Fruit fly (Drosophila melanogaster): ENCODE data around the gene CG17746.

Gene CG17746

dm6 chr3L:3222643-3223389, 16.6 kb downstream of the CG17746 start, which contains the start of the genes RpL28 and eIF1 (continued):
- TF ChIP-seq CG6689 (GFP tag; IDR thresholded peaks at IDR 0.05) (peak; percentile 73), CG6683 (GFP tag; optimal IDR thresholded peaks at IDR 0.05) (peak; percentile 81), CG17186 (GFP tag; optimal IDR thresholded peaks at IDR 0.05) (peak; percentile 92), CG16863 (GFP tag; optimal IDR thresholded peaks at IDR 0.05) (peak; percentile 83), CG7963 (GFP tag; IDR thresholded peaks at IDR 0.05; ENCODE audit: partially characterized antibody) (peak; percentile 45; the same call in 1 of the 3 replicates), Hey (tag; optimal IDR thresholded peaks at IDR 0.05) (peak; percentile 91), trh (GFP tag; optimal IDR thresholded peaks at IDR 0.05) (peak; percentile 94), YL-1 (GFP tag; optimal IDR thresholded peaks at IDR 0.05) (peak; percentile 98), D (optimal IDR thresholded peaks at IDR 0.05) (no peak), D (GFP tag; optimal IDR thresholded peaks at IDR 0.05) (peak; percentile 90), org-1 (GFP tag; optimal IDR thresholded peaks at IDR 0.05) (peak; percentile 86), zfh2 (GFP tag; optimal IDR thresholded peaks at IDR 0.05) (peak; percentile 90), CG10366 (GFP tag; IDR thresholded peaks at IDR 0.05) (peak; percentile 87), scrt (GFP tag; optimal IDR thresholded peaks at IDR 0.05) (peak; percentile 86), Sry-β (GFP tag; optimal IDR thresholded peaks at IDR 0.05) (peak; percentile 66), CG10147 (GFP tag; optimal IDR thresholded peaks at IDR 0.05) (peak; percentile 65), CG15514 (GFP tag; optimal IDR thresholded peaks at IDR 0.05) (peak; percentile 92), Scr (GFP tag; IDR thresholded peaks at IDR 0.05; ENCODE audit: partially characterized antibody) (peak; percentile 88), pb (GFP tag; optimal IDR thresholded peaks at IDR 0.05) (peak; percentile 88), CG7271 (tag; optimal IDR thresholded peaks at IDR 0.05) (peak; percentile 95), pnt (GFP tag; optimal IDR thresholded peaks at IDR 0.05) (peak; percentile 49), CG1024 (GFP tag; IDR thresholded peaks at IDR 0.05) (peak; percentile 84), Nf-YA (GFP tag; IDR thresholded peaks at IDR 0.05) (peak; percentile 74), ERR (GFP tag; optimal IDR thresholded peaks at IDR 0.05) (peak; percentile 60), mam (GFP tag; optimal IDR thresholded peaks at IDR 0.05) (peak; percentile 82), slou (GFP tag; optimal IDR thresholded peaks at IDR 0.05) (peak; percentile 91), jigr1 (GFP tag; IDR thresholded peaks at IDR 0.05) (peak; percentile 60; the same call in 1 of the 3 replicates), zf30C (GFP tag; optimal IDR thresholded peaks at IDR 0.05) (peak; percentile 66), slp2 (GFP tag; optimal IDR thresholded peaks at IDR 0.05) (peak; percentile 89), p53 (GFP tag; optimal IDR thresholded peaks at IDR 0.05) (peak; percentile 82), btn (GFP tag; optimal IDR thresholded peaks at IDR 0.05) (peak; percentile 79), MTF-1 (GFP tag; optimal IDR thresholded peaks at IDR 0.05; ENCODE audit: borderline replicate concordance) (peak; percentile 98), Fer3 (tag; optimal IDR thresholded peaks at IDR 0.05) (peak; percentile 90), Poxn (GFP tag; IDR thresholded peaks at IDR 0.05) (peak; percentile 56; the same call in 1 of the 2 replicates), otp (GFP tag; IDR thresholded peaks at IDR 0.05) (peak; percentile 94), dpn (GFP tag; optimal IDR thresholded peaks at IDR 0.05) (peak; percentile 83 to 94), sc (optimal IDR thresholded peaks at IDR 0.05) (no peak), sc (GFP tag; optimal IDR thresholded peaks at IDR 0.05) (peak; percentile 92), CG15073 (GFP tag; optimal IDR thresholded peaks at IDR 0.05) (no peak), CG3163 (GFP tag; optimal IDR thresholded peaks at IDR 0.05) (peak; percentile 70), CG2889 (GFP tag; IDR thresholded peaks at IDR 0.05) (peak; percentile 61; the same call in 2 of the 3 replicates), ara (GFP tag; IDR thresholded peaks at IDR 0.05) (peak; percentile 84), CG2875 (GFP tag; optimal IDR thresholded peaks at IDR 0.05) (peak; percentile 88), CG8478 (optimal IDR thresholded peaks at IDR 0.05) (no peak), CG17612 (GFP tag; IDR thresholded peaks at IDR 0.05) (peak; percentile 54; the same call in 1 of the 2 replicates), CG8359 (GFP tag; optimal IDR thresholded peaks at IDR 0.05; ENCODE audit: borderline replicate concordance) (peak; percentile 86), Sox102F (GFP tag; optimal IDR thresholded peaks at IDR 0.05) (no peak), Elba2 (GFP tag; optimal IDR thresholded peaks at IDR 0.05) (peak; percentile 62), CG17829 (tag; optimal IDR thresholded peaks at IDR 0.05) (peak; percentile 85), CG12744 (GFP tag; optimal IDR thresholded peaks at IDR 0.05) (peak; percentile 81)

Data from whole organism, embryonic.